Worm (Caenorhabditis elegans) whole organism, mixed stage, embryonic: ENCODE data around the gene T22D1.3.

Source experiments
- drap-1 ChIP-seq: fragments of 200-800 bp; sonication (Bioruptor generic); optimal IDR thresholded peaks from 3 replicates; lab custom pipeline; 2018; ENCODE audit warnings: mild to moderate bottlenecking, missing genetic modification characterization, missing compliant biosample characterization
- nhr-12 ChIP-seq: fragments of 150-350 bp; optimal IDR thresholded peaks from 2 replicates; lab custom pipeline; 2014; ENCODE audit warnings: missing biosample characterization, missing genetic modification characterization
- nhr-237 ChIP-seq: fragments of 150-350 bp; optimal IDR thresholded peaks from 2 replicates; lab custom pipeline; 2014; ENCODE audit warnings: missing biosample characterization, missing genetic modification characterization
- snpc-4 ChIP-seq: fragments of 150-350 bp; optimal IDR thresholded peaks from 2 replicates; lab custom pipeline; 2014; ENCODE audit warnings: missing biosample characterization, missing genetic modification characterization
- sptf-1 ChIP-seq: sonication (generic microtip); optimal IDR thresholded peaks from 2 replicates; lab custom pipeline; 2017; ENCODE audit warnings: mild to moderate bottlenecking, missing genetic modification characterization, moderate library complexity, missing compliant biosample characterization
- tbx-8 ChIP-seq: fragments of 200-800 bp; sonication (Bioruptor generic); optimal IDR thresholded peaks from 2 replicates; lab custom pipeline; 2018; ENCODE audit warnings: mild to moderate bottlenecking, missing genetic modification characterization, moderate library complexity, missing compliant biosample characterization
- zip-8 ChIP-seq: fragments of 150-350 bp; optimal IDR thresholded peaks from 2 replicates; lab custom pipeline; 2014; ENCODE audit warnings: missing biosample characterization, missing genetic modification characterization

ce11 chrIV:6959483-6959882 lies 46.1 kb downstream of the T22D1.3 start:
- TF ChIP-seq snpc-4 = no peak
- TF ChIP-seq drap-1 (GFP tag; lab: Kevin White, UChicago) = no peak
- TF ChIP-seq sptf-1 = no peak
- no peak for TF ChIP-seq zip-8 (tag; lab: Kevin White, UChicago)
- no peak for TF ChIP-seq tbx-8 (GFP tag; lab: Kevin White, UChicago)
- TF ChIP-seq nhr-237 (tag; lab: Kevin White, UChicago) = no peak
- no peak for TF ChIP-seq nhr-12
